Worm (Caenorhabditis elegans): ENCODE results near the gene apm-3.

The apm-3 gene

DNA sequence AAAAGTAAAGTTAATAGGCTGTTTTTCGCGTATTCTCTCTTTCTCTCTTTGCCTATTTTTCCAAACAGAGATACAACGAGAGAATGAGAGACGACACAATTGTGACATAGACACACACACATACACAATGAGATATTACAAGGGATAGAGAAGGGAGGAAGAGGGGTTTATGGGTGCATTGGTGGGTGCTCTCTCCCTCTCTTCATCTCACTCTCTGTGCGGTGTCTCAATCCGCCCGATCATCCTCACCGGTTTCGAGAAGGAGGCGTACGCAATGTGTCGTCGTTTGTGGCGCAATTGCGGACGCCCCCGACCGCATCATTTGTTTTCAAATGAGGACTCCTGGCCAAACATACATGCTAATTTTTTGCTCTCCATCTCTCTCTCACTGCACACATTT is 5.3 kb upstream of the apm-3 start:
- peak; percentile 68; the same call in 1 of the 2 replicates for TF ChIP-seq sea-1 (GFP tag; conservative IDR thresholded peaks at IDR 0.05)
- TF ChIP-seq ets-7 (tag; optimal IDR thresholded peaks at IDR 0.05) = peak; percentile 69
- TF ChIP-seq ceh-36 (tag; optimal IDR thresholded peaks at IDR 0.05) = peak; percentile 38
- TF ChIP-seq ceh-13 (GFP tag; optimal IDR thresholded peaks at IDR 0.05) = no peak
- no peak for TF ChIP-seq ama-1 (optimal IDR thresholded peaks at IDR 0.05)
- peak; percentile 64 for TF ChIP-seq scrt-1 (GFP tag; IDR thresholded peaks at IDR 0.05)
- TF ChIP-seq aly-1 (tag; optimal IDR thresholded peaks at IDR 0.05) = peak; percentile 67
- peak; percentile 25; the same call in 1 of the 2 replicates for TF ChIP-seq tbx-11 (GFP tag; IDR thresholded peaks at IDR 0.05)
- TF ChIP-seq F13C5.2 (tag; optimal IDR thresholded peaks at IDR 0.05) = peak; percentile 95
- TF ChIP-seq hnd-1 (tag; optimal IDR thresholded peaks at IDR 0.05) = peak; percentile 10
- TF ChIP-seq hmg-4 (GFP tag; optimal IDR thresholded peaks at IDR 0.05) = peak; percentile 98
- no peak for TF ChIP-seq hmbx-1 (tag; optimal IDR thresholded peaks at IDR 0.05)
- TF ChIP-seq flt-1 (GFP tag; IDR thresholded peaks at IDR 0.05) = peak; percentile 57; the same call in 1 of the 2 replicates
- no peak for TF ChIP-seq tbx-37 (GFP tag; conservative IDR thresholded peaks at IDR 0.05)
- peak; percentile 23; the same call in 1 of the 2 replicates for TF ChIP-seq pes-1 (GFP tag; IDR thresholded peaks at IDR 0.05)
- TF ChIP-seq tra-4 (tag; optimal IDR thresholded peaks at IDR 0.05) = no peak
- peak; percentile 36 for TF ChIP-seq B0310.2 (tag; optimal IDR thresholded peaks at IDR 0.05)

DNA sequence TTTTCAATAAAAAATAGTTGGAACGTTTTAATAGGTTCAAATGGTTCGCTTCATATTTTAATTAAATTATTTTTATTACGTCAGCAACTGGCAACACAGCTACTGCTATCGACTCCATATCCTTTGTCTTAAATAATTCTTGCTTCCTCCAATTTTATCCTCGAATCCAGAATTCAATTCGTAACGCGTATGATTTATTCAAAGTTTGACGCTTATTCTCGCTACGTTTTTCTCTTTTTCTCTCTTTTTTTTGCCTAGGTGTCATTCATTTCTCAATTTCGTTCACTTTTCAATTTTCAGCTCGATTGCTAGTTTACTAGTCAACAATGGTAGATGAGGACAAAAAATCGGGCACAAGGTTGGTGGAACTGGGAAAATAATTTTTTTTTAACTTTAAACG is 4.3 kb upstream of the apm-3 start, which contains the start of gene arr-1:
TSS of gene arr-1 (plus strand) at position 301 of the 400 bp plus-strand sequence.
- TF ChIP-seq F13C5.2 (tag; optimal IDR thresholded peaks at IDR 0.05) (no peak), ama-1 (optimal IDR thresholded peaks at IDR 0.05) (no peak), ceh-36 (tag; optimal IDR thresholded peaks at IDR 0.05) (no peak), aly-1 (tag; optimal IDR thresholded peaks at IDR 0.05) (no peak), tbx-37 (GFP tag; conservative IDR thresholded peaks at IDR 0.05) (no peak), tbx-11 (GFP tag; IDR thresholded peaks at IDR 0.05) (no peak), hmg-4 (GFP tag; optimal IDR thresholded peaks at IDR 0.05) (no peak), ets-7 (tag; optimal IDR thresholded peaks at IDR 0.05) (no peak), scrt-1 (GFP tag; IDR thresholded peaks at IDR 0.05) (no peak), hnd-1 (tag; optimal IDR thresholded peaks at IDR 0.05) (no peak), ceh-13 (GFP tag; optimal IDR thresholded peaks at IDR 0.05) (no peak)

- TF ChIP-seq F13C5.2 (tag; optimal IDR thresholded peaks at IDR 0.05) (peak; percentile 31), scrt-1 (GFP tag; IDR thresholded peaks at IDR 0.05) (no peak)
Observed at ce11 chrX:952557-953083, 2.2 kb upstream of the apm-3 start.

DNA sequence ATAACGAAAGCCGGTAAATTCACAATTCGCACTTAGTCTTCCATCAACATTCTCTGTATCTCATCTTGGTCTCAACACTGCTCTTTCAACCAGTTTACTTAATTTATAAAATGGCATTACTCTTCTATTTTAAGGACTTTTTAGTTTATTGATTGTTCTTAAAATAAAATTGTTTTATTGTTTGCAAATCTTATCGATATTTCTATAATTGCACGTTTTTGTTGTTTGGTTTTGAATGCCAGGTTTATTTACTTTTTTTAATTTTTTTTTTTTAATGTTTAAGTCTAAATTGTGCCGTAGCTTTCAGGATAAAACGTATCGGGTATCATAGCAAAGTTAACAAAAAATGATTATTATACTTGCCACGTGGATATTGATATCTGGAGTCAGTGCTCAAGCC is 2.8 kb downstream of the apm-3 start, which contains the start of gene chil-10:
TSS of gene chil-10 (plus strand) at position 301 of the 400 bp plus-strand sequence.
- no peak for TF ChIP-seq B0310.2 (tag; optimal IDR thresholded peaks at IDR 0.05)
- TF ChIP-seq scrt-1 (GFP tag; IDR thresholded peaks at IDR 0.05) = no peak

DNA sequence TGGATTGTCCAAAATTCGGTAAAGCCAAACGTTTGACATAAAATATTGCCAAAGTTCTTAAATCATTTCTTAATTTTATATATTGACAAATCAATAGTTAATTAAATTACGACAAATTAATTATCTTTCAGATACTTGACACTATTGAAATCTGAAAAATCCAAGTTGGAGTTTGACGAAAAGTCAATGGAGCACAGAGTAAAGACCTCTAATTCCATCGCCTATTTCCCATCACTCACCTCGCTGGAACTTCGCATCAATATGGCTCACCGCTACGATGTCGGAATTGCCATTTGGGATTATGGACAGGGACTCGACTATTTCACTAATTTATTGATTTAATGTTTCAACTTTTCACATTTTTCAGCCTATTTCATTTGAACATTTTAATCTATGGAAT is 5.4 kb downstream of the apm-3 start:
- TF ChIP-seq pes-1 (GFP tag; IDR thresholded peaks at IDR 0.05) = no peak
- TF ChIP-seq tbx-37 (GFP tag; conservative IDR thresholded peaks at IDR 0.05) = no peak
- no peak for TF ChIP-seq aly-1 (tag; optimal IDR thresholded peaks at IDR 0.05)
- no peak for TF ChIP-seq F13C5.2 (tag; optimal IDR thresholded peaks at IDR 0.05)
- no peak for TF ChIP-seq hmbx-1 (tag; optimal IDR thresholded peaks at IDR 0.05)
- TF ChIP-seq sea-1 (GFP tag; conservative IDR thresholded peaks at IDR 0.05) = no peak
- TF ChIP-seq ama-1 (optimal IDR thresholded peaks at IDR 0.05) = no peak
- no peak for TF ChIP-seq tra-4 (tag; optimal IDR thresholded peaks at IDR 0.05)
- TF ChIP-seq B0310.2 (tag; optimal IDR thresholded peaks at IDR 0.05) = no peak
- no peak for TF ChIP-seq hnd-1 (tag; optimal IDR thresholded peaks at IDR 0.05)
- TF ChIP-seq ets-7 (tag; optimal IDR thresholded peaks at IDR 0.05) = no peak
- TF ChIP-seq ceh-13 (GFP tag; optimal IDR thresholded peaks at IDR 0.05) = no peak
- no peak for TF ChIP-seq hmg-4 (GFP tag; optimal IDR thresholded peaks at IDR 0.05)
- no peak for TF ChIP-seq scrt-1 (GFP tag; IDR thresholded peaks at IDR 0.05)
- no peak for TF ChIP-seq flt-1 (GFP tag; IDR thresholded peaks at IDR 0.05)
- TF ChIP-seq tbx-11 (GFP tag; IDR thresholded peaks at IDR 0.05) = no peak
- no peak for TF ChIP-seq ceh-36 (tag; optimal IDR thresholded peaks at IDR 0.05)

ce11 chrX:963171-963570 is 8.4 kb downstream of the apm-3 start, which contains the start of gene ncs-1:
Gene ncs-1, minus strand, starts transcription at chrX:963271.
- TF ChIP-seq sea-1 (GFP tag; conservative IDR thresholded peaks at IDR 0.05) (no peak), B0310.2 (tag; optimal IDR thresholded peaks at IDR 0.05) (no peak), scrt-1 (GFP tag; IDR thresholded peaks at IDR 0.05) (no peak), ets-7 (tag; optimal IDR thresholded peaks at IDR 0.05) (no peak), F13C5.2 (tag; optimal IDR thresholded peaks at IDR 0.05) (no peak), flt-1 (GFP tag; IDR thresholded peaks at IDR 0.05) (no peak), hnd-1 (tag; optimal IDR thresholded peaks at IDR 0.05) (no peak), tbx-37 (GFP tag; conservative IDR thresholded peaks at IDR 0.05) (no peak), hmg-4 (GFP tag; optimal IDR thresholded peaks at IDR 0.05) (no peak), ama-1 (optimal IDR thresholded peaks at IDR 0.05) (no peak), aly-1 (tag; optimal IDR thresholded peaks at IDR 0.05) (no peak), hmbx-1 (tag; optimal IDR thresholded peaks at IDR 0.05) (no peak), tra-4 (tag; optimal IDR thresholded peaks at IDR 0.05) (no peak), ceh-36 (tag; optimal IDR thresholded peaks at IDR 0.05) (no peak), pes-1 (GFP tag; IDR thresholded peaks at IDR 0.05) (no peak)

DNA sequence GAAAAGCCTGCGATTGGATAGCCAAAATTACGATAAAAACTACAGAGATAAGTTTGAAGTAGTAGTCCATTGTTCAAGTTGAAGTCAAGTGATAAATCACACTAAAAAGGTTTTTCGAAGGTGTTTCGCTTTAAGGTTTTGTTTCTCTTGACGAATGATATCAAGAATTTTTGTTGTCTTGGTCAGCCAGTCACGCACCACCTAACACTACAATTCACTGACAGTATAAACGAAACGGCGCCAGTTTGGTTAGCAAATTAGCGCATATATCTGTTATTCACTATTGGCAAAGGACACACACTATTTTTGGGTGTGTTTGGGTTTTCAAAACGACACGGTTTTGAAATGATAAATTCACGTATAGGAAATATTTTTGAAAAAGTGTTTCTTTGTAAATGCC is 15.3 kb downstream of the apm-3 start, which contains the start of gene C44C1.6:
TSS of gene C44C1.6 (minus strand) at position 199 of the 400 bp plus-strand sequence.
- no peak for TF ChIP-seq ceh-36 (tag; optimal IDR thresholded peaks at IDR 0.05)

Data from whole organism, early embryonic.